Fruit fly (Drosophila melanogaster): Measurements from ENCODE around the gene Dnaaf5.
A peak's percentile ranks its signal among the peaks of the same experiment; 100 is the strongest.

Dnaaf5 gene

DNA sequence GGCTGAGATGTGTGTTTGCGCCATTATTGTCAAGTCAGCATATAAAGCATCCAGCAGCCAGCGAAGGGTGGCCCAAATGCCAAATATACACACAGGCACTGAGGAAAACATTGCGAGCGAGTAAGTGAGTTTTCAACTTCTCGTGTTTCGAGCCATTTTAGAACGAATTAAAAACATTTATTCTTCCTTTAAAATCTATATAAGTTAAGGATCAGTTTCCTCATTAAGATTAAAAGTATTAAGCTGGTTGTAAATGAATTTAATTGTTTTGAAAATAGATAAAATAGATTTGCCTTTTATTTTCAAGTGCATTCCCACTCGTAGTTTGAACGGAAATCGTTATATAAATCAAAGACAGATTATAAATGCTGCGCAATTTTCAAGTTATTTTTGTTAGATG lies 10.2 kb downstream of the Dnaaf5 start (continued):
- TF ChIP-seq nmo (GFP tag; optimal IDR thresholded peaks at IDR 0.05) (peak; percentile 43), CG14014 (GFP tag; IDR thresholded peaks at IDR 0.05) (no peak), NK7.1 (GFP tag; optimal IDR thresholded peaks at IDR 0.05) (peak; percentile 23), Fer1 (GFP tag; optimal IDR thresholded peaks at IDR 0.05) (peak; percentile 57), CG18619 (GFP tag; optimal IDR thresholded peaks at IDR 0.05) (peak; percentile 38), CG12071 (GFP tag; optimal IDR thresholded peaks at IDR 0.05) (peak; percentile 13), fd102C (GFP tag; optimal IDR thresholded peaks at IDR 0.05) (no peak), sna (GFP tag; IDR thresholded peaks at IDR 0.05; ENCODE audit: partially characterized antibody) (no peak), dpn (GFP tag; optimal IDR thresholded peaks at IDR 0.05) (peak in 1 of 2 experiments; percentile 12), dmrt11E (tag; optimal IDR thresholded peaks at IDR 0.05) (peak; percentile 0), CG30403 (GFP tag; optimal IDR thresholded peaks at IDR 0.05) (peak; percentile 51), CG13424 (tag; optimal IDR thresholded peaks at IDR 0.05) (peak; percentile 47), lab (GFP tag; optimal IDR thresholded peaks at IDR 0.05) (peak; percentile 45), CG6689 (GFP tag; IDR thresholded peaks at IDR 0.05) (peak; percentile 16; the same call in 1 of the 2 replicates), gfzf (GFP tag; optimal IDR thresholded peaks at IDR 0.05) (no peak), fd96Cb (tag; optimal IDR thresholded peaks at IDR 0.05) (peak; percentile 32), CG17385 (GFP tag; optimal IDR thresholded peaks at IDR 0.05) (peak; percentile 44), CG7271 (tag; optimal IDR thresholded peaks at IDR 0.05) (no peak), CG17328 (GFP tag; IDR thresholded peaks at IDR 0.05) (0 out of 2 replicates have a peak, but pooled peaks have one; percentile 9), HmgZ (tag; optimal IDR thresholded peaks at IDR 0.05) (no peak), bab2 (GFP tag; optimal IDR thresholded peaks at IDR 0.05) (peak; percentile 8), ewg (GFP tag; optimal IDR thresholded peaks at IDR 0.05) (peak; percentile 8), CG2678 (tag; optimal IDR thresholded peaks at IDR 0.05) (peak; percentile 59), Fer3 (tag; optimal IDR thresholded peaks at IDR 0.05) (peak; percentile 34), oc (tag; optimal IDR thresholded peaks at IDR 0.05) (peak; percentile 4), CG10366 (GFP tag; IDR thresholded peaks at IDR 0.05) (peak; percentile 14; the same call in 1 of the 2 replicates), Blimp-1 (GFP tag; optimal IDR thresholded peaks at IDR 0.05) (peak; percentile 53), caup (GFP tag; optimal IDR thresholded peaks at IDR 0.05; ENCODE audit: severe bottlenecking) (peak; percentile 24), CG17829 (tag; optimal IDR thresholded peaks at IDR 0.05) (peak; percentile 8), nerfin-1 (tag; optimal IDR thresholded peaks at IDR 0.05) (peak; percentile 59), CG13775 (GFP tag; optimal IDR thresholded peaks at IDR 0.05) (peak; percentile 30), CG12744 (GFP tag; optimal IDR thresholded peaks at IDR 0.05) (no peak), cwo (GFP tag; optimal IDR thresholded peaks at IDR 0.05) (peak; percentile 41), Eip74EF (GFP tag; optimal IDR thresholded peaks at IDR 0.05) (peak in 1 of 2 experiments; percentile 16), CG2120 (GFP tag; optimal IDR thresholded peaks at IDR 0.05) (peak; percentile 66), dmrt99B (tag; optimal IDR thresholded peaks at IDR 0.05) (peak; percentile 56), esg (GFP tag; conservative IDR thresholded peaks at IDR 0.05) (0 out of 2 replicates have a peak, but pooled peaks have one; percentile 29), Xrp1 (GFP tag; IDR thresholded peaks at IDR 0.05) (peak; percentile 9; the same call in 1 of the 2 replicates), CG18011 (GFP tag; optimal IDR thresholded peaks at IDR 0.05) (no peak), pros (GFP tag; optimal IDR thresholded peaks at IDR 0.05) (no peak), CG9437 (GFP tag; optimal IDR thresholded peaks at IDR 0.05) (peak; percentile 9), CG3281 (GFP tag; optimal IDR thresholded peaks at IDR 0.05) (peak; percentile 54), vnd (GFP tag; IDR thresholded peaks at IDR 0.05; ENCODE audit: partially characterized antibody) (no peak), Asciz (GFP tag; optimal IDR thresholded peaks at IDR 0.05) (peak; percentile 33), eve (GFP tag; optimal IDR thresholded peaks at IDR 0.05) (peak in 1 of 2 experiments; percentile 61), CG12659 (GFP tag; optimal IDR thresholded peaks at IDR 0.05) (peak; percentile 16), CG15011 (GFP tag; optimal IDR thresholded peaks at IDR 0.05) (peak; percentile 19), Med (GFP tag) (peak; percentile 83)
